Worm (Caenorhabditis elegans) whole organism, early embryonic: ENCODE results near the gene F39E9.14.

Source experiments
- B0310.2 ChIP-seq: sonication (generic microtip); optimal IDR thresholded peaks from 2 replicates; lab custom pipeline; 2016; ENCODE audit warnings: mild to moderate bottlenecking, missing genetic modification characterization, missing compliant biosample characterization
- F13C5.2 ChIP-seq: sonication (generic microtip); optimal IDR thresholded peaks from 2 replicates; lab custom pipeline; 2017; ENCODE audit warnings: mild to moderate bottlenecking, missing genetic modification characterization, inconsistent platforms, missing compliant biosample characterization
- aly-1 ChIP-seq: sonication (generic microtip); optimal IDR thresholded peaks from 2 replicates; lab custom pipeline; 2016; ENCODE audit warnings: missing genetic modification characterization, missing compliant biosample characterization
- ama-1 ChIP-seq: fragments of 150-350 bp; optimal IDR thresholded peaks from 2 replicates; lab custom pipeline; 2014
- ceh-13 ChIP-seq: fragments of 200-800 bp; sonication (Bioruptor generic); optimal IDR thresholded peaks from 2 replicates; lab custom pipeline; 2018; ENCODE audit warnings: mild to moderate bottlenecking, missing genetic modification characterization, missing compliant biosample characterization
- ceh-36 ChIP-seq: sonication (generic microtip); optimal IDR thresholded peaks from 2 replicates; lab custom pipeline; 2016; ENCODE audit warnings: missing genetic modification characterization, inconsistent platforms, missing compliant biosample characterization
- ets-7 ChIP-seq: sonication (generic microtip); optimal IDR thresholded peaks from 2 replicates; lab custom pipeline; 2016; ENCODE audit warnings: missing genotype, missing genetic modification characterization, missing compliant biosample characterization
- flt-1 ChIP-seq: fragments of 200-800 bp; sonication (Bioruptor generic); IDR thresholded peaks from 2 replicates; pipeline ENCODE4 v1.3.6; 2022; ENCODE audit warnings: missing genetic modification characterization, missing compliant biosample characterization
- hmbx-1 ChIP-seq: sonication (generic microtip); optimal IDR thresholded peaks from 2 replicates; lab custom pipeline; 2016; ENCODE audit warnings: mild to moderate bottlenecking, missing genetic modification characterization, missing compliant biosample characterization
- hmg-4 ChIP-seq: fragments of 200-800 bp; sonication (Bioruptor generic); optimal IDR thresholded peaks from 2 replicates; lab custom pipeline; 2018; ENCODE audit warnings: mild to moderate bottlenecking, missing genetic modification characterization, missing compliant biosample characterization
- hnd-1 ChIP-seq: sonication (generic microtip); optimal IDR thresholded peaks from 2 replicates; lab custom pipeline; 2016; ENCODE audit warnings: missing genetic modification characterization, missing compliant biosample characterization
- pes-1 ChIP-seq: fragments of 200-800 bp; sonication (Bioruptor generic); IDR thresholded peaks from 2 replicates; pipeline ENCODE4 v1.3.6; 2022; ENCODE audit warnings: missing genetic modification reagents, missing genetic modification characterization, missing compliant biosample characterization
- scrt-1 ChIP-seq: fragments of 200-800 bp; sonication (Bioruptor generic); IDR thresholded peaks from 2 replicates; pipeline ENCODE4 v1.3.6; 2022; ENCODE audit warnings: missing genetic modification characterization, missing compliant biosample characterization
- sea-1 ChIP-seq: fragments of 200-800 bp; sonication (Bioruptor generic); conservative IDR thresholded peaks from 2 replicates; pipeline ENCODE4 v1.3.6; 2022; ENCODE audit warnings: missing genetic modification characterization, missing compliant biosample characterization
- tbx-11 ChIP-seq: fragments of 200-800 bp; sonication (Bioruptor generic); IDR thresholded peaks from 2 replicates; pipeline ENCODE4 v1.3.6; 2022; ENCODE audit warnings: missing genetic modification characterization, missing compliant biosample characterization
- tbx-37 ChIP-seq: fragments of 200-800 bp; sonication (Bioruptor generic); conservative IDR thresholded peaks from 2 replicates; pipeline ENCODE4 v1.3.6; 2022; ENCODE audit warnings: missing genetic modification reagents, missing genetic modification characterization, missing compliant biosample characterization
- tra-4 ChIP-seq: sonication (generic microtip); optimal IDR thresholded peaks from 2 replicates; lab custom pipeline; 2017; ENCODE audit warnings: missing genetic modification characterization, missing compliant biosample characterization

F39E9.14 gene

ce11 chrII:3313442-3313841 lies 23.0 kb upstream of the F39E9.14 start, which contains the start of gene F39E9.6:
Gene F39E9.6 (minus strand): TSS chrII:3313542.
- TF ChIP-seq hmg-4 (GFP tag; lab: Kevin White, UChicago): no peak
- TF ChIP-seq ama-1 (lab: Kevin White, UChicago): no peak
- no peak for TF ChIP-seq F13C5.2 (tag; lab: Kevin White, UChicago)
- TF ChIP-seq aly-1 (tag; lab: Kevin White, UChicago): no peak
- no peak for TF ChIP-seq pes-1 (GFP tag; lab: Robert Waterston, UW)
- TF ChIP-seq sea-1 (GFP tag; lab: Robert Waterston, UW): no peak
- no peak for TF ChIP-seq hnd-1 (tag; lab: Kevin White, UChicago)
- no peak for TF ChIP-seq ets-7 (tag; lab: Kevin White, UChicago)

ce11 chrII:3310957-3311657 lies 20.7 kb upstream of the F39E9.14 start:
- TF ChIP-seq hmg-4 (GFP tag; lab: Kevin White, UChicago) (no peak), ama-1 (lab: Kevin White, UChicago) (no peak), B0310.2 (tag; lab: Kevin White, UChicago) (no peak), sea-1 (GFP tag; lab: Robert Waterston, UW) (no peak), tra-4 (tag; lab: Kevin White, UChicago) (no peak), ets-7 (tag; lab: Kevin White, UChicago) (no peak), hnd-1 (tag; lab: Kevin White, UChicago) (no peak), flt-1 (GFP tag; lab: Robert Waterston, UW) (no peak), F13C5.2 (tag; lab: Kevin White, UChicago) (no peak), tbx-11 (no peak), ceh-36 (no peak), hmbx-1 (tag; lab: Kevin White, UChicago) (no peak)

ce11 chrII:3309963-3310362 lies 19.5 kb upstream of the F39E9.14 start:
- peak; percentile 35; the same call in 1 of the 2 replicates for TF ChIP-seq tbx-37 (GFP tag; lab: Robert Waterston, UW)

- no peak for TF ChIP-seq hmbx-1 (tag; lab: Kevin White, UChicago)
- no peak for TF ChIP-seq aly-1 (tag; lab: Kevin White, UChicago)
- no peak for TF ChIP-seq hnd-1 (tag; lab: Kevin White, UChicago)
- TF ChIP-seq sea-1 (GFP tag; lab: Robert Waterston, UW): no peak
- TF ChIP-seq pes-1 (GFP tag; lab: Robert Waterston, UW): no peak
- TF ChIP-seq F13C5.2 (tag; lab: Kevin White, UChicago): no peak
- no peak for TF ChIP-seq ama-1 (lab: Kevin White, UChicago)
- TF ChIP-seq flt-1 (GFP tag; lab: Robert Waterston, UW): no peak
- TF ChIP-seq tbx-37 (GFP tag; lab: Robert Waterston, UW): no peak
- TF ChIP-seq ceh-13 (GFP tag; lab: Kevin White, UChicago): no peak
- TF ChIP-seq hmg-4 (GFP tag; lab: Kevin White, UChicago): no peak
- no peak for TF ChIP-seq ceh-36
- no peak for TF ChIP-seq tra-4 (tag; lab: Kevin White, UChicago)
- no peak for TF ChIP-seq ets-7 (tag; lab: Kevin White, UChicago)
- TF ChIP-seq tbx-11: no peak
- TF ChIP-seq B0310.2 (tag; lab: Kevin White, UChicago): no peak
- TF ChIP-seq scrt-1 (GFP tag; lab: Robert Waterston, UW): no peak
Measured at ce11 chrII:3303582-3303981, 13.1 kb upstream of the F39E9.14 start.

ce11 chrII:3299457-3299856 lies 9.0 kb upstream of the F39E9.14 start, which contains the start of gene btb-22:
Gene btb-22 (plus strand): TSS chrII:3299757.
- TF ChIP-seq tra-4 (tag; lab: Kevin White, UChicago) (no peak), ceh-13 (GFP tag; lab: Kevin White, UChicago) (no peak), tbx-11 (no peak), ama-1 (lab: Kevin White, UChicago) (no peak), pes-1 (GFP tag; lab: Robert Waterston, UW) (no peak), flt-1 (GFP tag; lab: Robert Waterston, UW) (no peak), ceh-36 (no peak), scrt-1 (GFP tag; lab: Robert Waterston, UW) (no peak), sea-1 (GFP tag; lab: Robert Waterston, UW) (no peak), tbx-37 (GFP tag; lab: Robert Waterston, UW) (no peak)

ce11 chrII:3297914-3298313 lies 7.5 kb upstream of the F39E9.14 start, which contains the start of gene btb-18:
Gene btb-18 (plus strand): TSS chrII:3298214.
- TF ChIP-seq aly-1 (tag; lab: Kevin White, UChicago): no peak
- no peak for TF ChIP-seq ceh-36
- no peak for TF ChIP-seq ama-1 (lab: Kevin White, UChicago)
- TF ChIP-seq hmg-4 (GFP tag; lab: Kevin White, UChicago): no peak
- no peak for TF ChIP-seq hnd-1 (tag; lab: Kevin White, UChicago)
- no peak for TF ChIP-seq ceh-13 (GFP tag; lab: Kevin White, UChicago)
- no peak for TF ChIP-seq F13C5.2 (tag; lab: Kevin White, UChicago)
- TF ChIP-seq pes-1 (GFP tag; lab: Robert Waterston, UW): no peak
- no peak for TF ChIP-seq tbx-11
- TF ChIP-seq tbx-37 (GFP tag; lab: Robert Waterston, UW): no peak
- no peak for TF ChIP-seq hmbx-1 (tag; lab: Kevin White, UChicago)
- TF ChIP-seq flt-1 (GFP tag; lab: Robert Waterston, UW): no peak
- TF ChIP-seq ets-7 (tag; lab: Kevin White, UChicago): no peak
- TF ChIP-seq tra-4 (tag; lab: Kevin White, UChicago): no peak
- TF ChIP-seq scrt-1 (GFP tag; lab: Robert Waterston, UW): no peak
- no peak for TF ChIP-seq sea-1 (GFP tag; lab: Robert Waterston, UW)

ce11 chrII:3296644-3297043 lies 6.2 kb upstream of the F39E9.14 start, which contains the start of gene btb-16:
Gene btb-16 (plus strand): TSS chrII:3296883.
- TF ChIP-seq sea-1 (GFP tag; lab: Robert Waterston, UW) (no peak), scrt-1 (GFP tag; lab: Robert Waterston, UW) (no peak), hmbx-1 (tag; lab: Kevin White, UChicago) (no peak), F13C5.2 (tag; lab: Kevin White, UChicago) (no peak), ets-7 (tag; lab: Kevin White, UChicago) (no peak), hnd-1 (tag; lab: Kevin White, UChicago) (no peak), tra-4 (tag; lab: Kevin White, UChicago) (no peak)
